Fruit fly (Drosophila melanogaster): ENCODE results near the gene Rint1.

Gene Rint1

dm6 chr3L:7356386-7357117 lies 33.1 kb downstream of the Rint1 start, which contains the start of gene CTCF (continued):
- TF ChIP-seq Rfx (GFP tag; IDR thresholded peaks at IDR 0.05) (peak; percentile 63; the same call in 1 of the 2 replicates), az2 (GFP tag; optimal IDR thresholded peaks at IDR 0.05) (peak; percentile 31), CG18764 (GFP tag; optimal IDR thresholded peaks at IDR 0.05) (no peak), CG34376 (GFP tag; optimal IDR thresholded peaks at IDR 0.05) (peak; percentile 85), ind (GFP tag; optimal IDR thresholded peaks at IDR 0.05) (peak; percentile 4), CG6689 (GFP tag; IDR thresholded peaks at IDR 0.05) (peak; percentile 33; the same call in 1 of the 2 replicates), kay (GFP tag; optimal IDR thresholded peaks at IDR 0.05) (no peak), fd96Cb (tag; optimal IDR thresholded peaks at IDR 0.05) (peak; percentile 25), sug (tag; optimal IDR thresholded peaks at IDR 0.05) (peak; percentile 47), CG17359 (tag; optimal IDR thresholded peaks at IDR 0.05) (peak; percentile 34), dmrt11E (tag; optimal IDR thresholded peaks at IDR 0.05) (peak; percentile 32), CG13123 (GFP tag; optimal IDR thresholded peaks at IDR 0.05) (no peak), CG11456 (GFP tag; IDR thresholded peaks at IDR 0.05) (peak; percentile 73; the same call in 2 of the 3 replicates), CkIIα-i1 (GFP tag; IDR thresholded peaks at IDR 0.05) (no peak), CG4820 (GFP tag; optimal IDR thresholded peaks at IDR 0.05) (peak; percentile 38), CG12071 (GFP tag; optimal IDR thresholded peaks at IDR 0.05) (no peak), Hr51 (GFP tag; optimal IDR thresholded peaks at IDR 0.05) (no peak), Sin3A (optimal IDR thresholded peaks at IDR 0.05) (peak; percentile 44), ro (GFP tag; IDR thresholded peaks at IDR 0.05) (no peak), CG11093 (GFP tag; IDR thresholded peaks at IDR 0.05) (0 out of 3 replicates have a peak, but pooled peaks have one; percentile 25), BtbVII (GFP tag; optimal IDR thresholded peaks at IDR 0.05) (peak; percentile 32), tup (GFP tag; optimal IDR thresholded peaks at IDR 0.05) (no peak), CG3407 (GFP tag; optimal IDR thresholded peaks at IDR 0.05) (no peak), CG10979 (tag; optimal IDR thresholded peaks at IDR 0.05) (peak; percentile 40), grau (tag; optimal IDR thresholded peaks at IDR 0.05) (peak; percentile 52), CG12299 (tag; optimal IDR thresholded peaks at IDR 0.05) (no peak), Abd-B (GFP tag; optimal IDR thresholded peaks at IDR 0.05) (peak; percentile 14), chinmo (GFP tag; IDR thresholded peaks at IDR 0.05; ENCODE audit: partially characterized antibody) (0 out of 4 replicates have a peak, but pooled peaks have one; percentile 50), vnd (GFP tag; IDR thresholded peaks at IDR 0.05; ENCODE audit: partially characterized antibody) (peak; percentile 65; the same call in 2 of the 3 replicates), ara (GFP tag; IDR thresholded peaks at IDR 0.05) (0 out of 2 replicates have a peak, but pooled peaks have one; percentile 39), CG4282 (GFP tag; optimal IDR thresholded peaks at IDR 0.05) (no peak), prd (optimal IDR thresholded peaks at IDR 0.05) (no peak), prd (GFP tag; IDR thresholded peaks at IDR 0.05) (peak; percentile 80), CG32772 (GFP tag; IDR thresholded peaks at IDR 0.05) (peak; percentile 64), Dfd (GFP tag; optimal IDR thresholded peaks at IDR 0.05) (no peak), sqz (GFP tag; optimal IDR thresholded peaks at IDR 0.05) (no peak), hbn (GFP tag; IDR thresholded peaks at IDR 0.05; ENCODE audit: partially characterized antibody) (peak; percentile 61), CG3281 (GFP tag; optimal IDR thresholded peaks at IDR 0.05) (no peak), CG8478 (optimal IDR thresholded peaks at IDR 0.05) (no peak), psq (GFP tag; optimal IDR thresholded peaks at IDR 0.05) (no peak), ERR (GFP tag; optimal IDR thresholded peaks at IDR 0.05) (no peak), CG42726 (GFP tag; IDR thresholded peaks at IDR 0.05; ENCODE audit: partially characterized antibody) (peak; percentile 68; the same call in 1 of the 2 replicates), CG11723 (GFP tag; optimal IDR thresholded peaks at IDR 0.05) (no peak), Scr (GFP tag; IDR thresholded peaks at IDR 0.05; ENCODE audit: partially characterized antibody) (peak; percentile 80), insv (GFP tag; optimal IDR thresholded peaks at IDR 0.05) (peak in 1 of 2 experiments; percentile 50), seq (GFP tag; IDR thresholded peaks at IDR 0.05) (0 out of 2 replicates have a peak, but pooled peaks have one; percentile 8), danr (GFP tag; IDR thresholded peaks at IDR 0.05) (no peak), Hr78 (GFP tag; optimal IDR thresholded peaks at IDR 0.05) (no peak), ham (GFP tag; IDR thresholded peaks at IDR 0.05) (no peak)

Measured in whole organism, embryonic.